Worm (Caenorhabditis elegans): Measurements from ENCODE around the gene F41D9.2.

F41D9.2 gene

DNA sequence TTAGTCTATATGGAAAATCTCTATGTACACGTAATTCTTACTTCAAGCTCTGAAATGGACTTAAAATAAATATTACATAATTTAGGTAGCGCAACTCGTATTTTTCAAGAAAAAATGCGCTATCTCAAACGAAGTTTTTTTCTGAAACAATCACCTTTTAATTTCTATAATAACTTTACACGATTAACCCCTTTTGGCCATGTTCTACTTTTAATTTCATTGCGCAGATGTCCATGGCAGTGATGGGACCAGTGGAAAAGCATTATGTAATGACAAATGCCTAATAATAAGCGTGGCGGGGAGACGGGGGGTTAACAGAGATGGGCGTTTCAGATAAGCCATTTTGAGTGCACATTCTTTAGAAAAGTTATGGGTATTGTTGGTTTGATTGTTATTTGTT is 6.8 kb upstream of the F41D9.2 start:
- peak; percentile 87 for TF ChIP-seq ces-1 (GFP tag; optimal IDR thresholded peaks at IDR 0.05)
- no peak for TF ChIP-seq pha-4 (tag; optimal IDR thresholded peaks at IDR 0.05)

ce11 chrX:8390508-8390907 is 5.8 kb upstream of the F41D9.2 start:
- TF ChIP-seq ceh-43 (GFP tag; optimal IDR thresholded peaks at IDR 0.05) = no peak
- no peak for TF ChIP-seq bed-3 (GFP tag; optimal IDR thresholded peaks at IDR 0.05)
- TF ChIP-seq unc-120 (tag; optimal IDR thresholded peaks at IDR 0.05; ENCODE audit: poor library complexity, severe bottlenecking) = no peak
- no peak for TF ChIP-seq ztf-11 (tag; optimal IDR thresholded peaks at IDR 0.05)
- no peak for TF ChIP-seq nhr-237 (tag; optimal IDR thresholded peaks at IDR 0.05)
- no peak for TF ChIP-seq hlh-1 (tag; optimal IDR thresholded peaks at IDR 0.05)
- no peak for TF ChIP-seq unc-62 (GFP tag; optimal IDR thresholded peaks at IDR 0.05)
- TF ChIP-seq lin-13 (tag; optimal IDR thresholded peaks at IDR 0.05) = no peak
- no peak for TF ChIP-seq blmp-1 (tag; optimal IDR thresholded peaks at IDR 0.05)
- TF ChIP-seq sem-2 (GFP tag; optimal IDR thresholded peaks at IDR 0.05) = no peak
- TF ChIP-seq ceh-83 (GFP tag; optimal IDR thresholded peaks at IDR 0.05) = no peak
- no peak for TF ChIP-seq flh-1 (GFP tag; optimal IDR thresholded peaks at IDR 0.05)
- no peak for TF ChIP-seq mls-2 (tag; optimal IDR thresholded peaks at IDR 0.05)
- no peak for TF ChIP-seq nhr-28 (tag; optimal IDR thresholded peaks at IDR 0.05)
- TF ChIP-seq lsy-2 (tag; optimal IDR thresholded peaks at IDR 0.05) = no peak
- TF ChIP-seq drap-1 (GFP tag; optimal IDR thresholded peaks at IDR 0.05) = no peak
- no peak for TF ChIP-seq ces-1 (GFP tag; optimal IDR thresholded peaks at IDR 0.05)
- TF ChIP-seq cnd-1 (tag; optimal IDR thresholded peaks at IDR 0.05) = no peak

- TF ChIP-seq sem-2 (GFP tag; optimal IDR thresholded peaks at IDR 0.05) = peak; percentile 77
- no peak for TF ChIP-seq nhr-12 (tag; optimal IDR thresholded peaks at IDR 0.05)
- no peak for TF ChIP-seq pha-4 (tag; optimal IDR thresholded peaks at IDR 0.05)
- peak; percentile 31 for TF ChIP-seq nhr-28 (tag; optimal IDR thresholded peaks at IDR 0.05)
- TF ChIP-seq flh-1 (GFP tag; optimal IDR thresholded peaks at IDR 0.05) = peak; percentile 45
- peak; percentile 35 for TF ChIP-seq ztf-11 (tag; optimal IDR thresholded peaks at IDR 0.05)
- TF ChIP-seq cnd-1 (tag; optimal IDR thresholded peaks at IDR 0.05) = peak; percentile 81
- TF ChIP-seq drap-1 (GFP tag; optimal IDR thresholded peaks at IDR 0.05) = peak; percentile 80
- TF ChIP-seq ceh-39 (tag; optimal IDR thresholded peaks at IDR 0.05) = peak; percentile 16
- TF ChIP-seq snpc-4 (tag; optimal IDR thresholded peaks at IDR 0.05) = no peak
- peak; percentile 57 for TF ChIP-seq unc-120 (tag; optimal IDR thresholded peaks at IDR 0.05; ENCODE audit: poor library complexity, severe bottlenecking)
- peak; percentile 56 for TF ChIP-seq mep-1 (tag; optimal IDR thresholded peaks at IDR 0.05)
- no peak for TF ChIP-seq nhr-2 (tag; optimal IDR thresholded peaks at IDR 0.05)
- no peak for TF ChIP-seq elt-3 (tag; optimal IDR thresholded peaks at IDR 0.05)
- no peak for TF ChIP-seq elt-1 (tag; optimal IDR thresholded peaks at IDR 0.05; ENCODE audit: borderline replicate concordance, insufficient read depth)
- peak; percentile 28 for TF ChIP-seq hlh-1 (tag; optimal IDR thresholded peaks at IDR 0.05)
- no peak for TF ChIP-seq nhr-237 (tag; optimal IDR thresholded peaks at IDR 0.05)
- peak; percentile 43 for TF ChIP-seq tbx-8 (GFP tag; optimal IDR thresholded peaks at IDR 0.05)
- TF ChIP-seq lin-32 (GFP tag; optimal IDR thresholded peaks at IDR 0.05) = peak; percentile 25
- TF ChIP-seq ham-2 (GFP tag; optimal IDR thresholded peaks at IDR 0.05) = no peak
- TF ChIP-seq mab-5 (tag; optimal IDR thresholded peaks at IDR 0.05) = peak; percentile 31
- TF ChIP-seq lsy-2 (tag; optimal IDR thresholded peaks at IDR 0.05) = no peak
- TF ChIP-seq ceh-83 (GFP tag; optimal IDR thresholded peaks at IDR 0.05) = peak; percentile 88
- peak; percentile 89 for TF ChIP-seq M03D4.4 (tag; optimal IDR thresholded peaks at IDR 0.05)
- peak; percentile 36 for TF ChIP-seq ces-1 (GFP tag; optimal IDR thresholded peaks at IDR 0.05)
- peak; percentile 88 for TF ChIP-seq sptf-1 (tag; optimal IDR thresholded peaks at IDR 0.05)
- peak; percentile 25 for TF ChIP-seq unc-62 (GFP tag; optimal IDR thresholded peaks at IDR 0.05)
- no peak for TF ChIP-seq unc-39 (tag; optimal IDR thresholded peaks at IDR 0.05)
- TF ChIP-seq blmp-1 (tag; optimal IDR thresholded peaks at IDR 0.05) = no peak
- peak; percentile 76 for TF ChIP-seq ceh-43 (GFP tag; optimal IDR thresholded peaks at IDR 0.05)
- TF ChIP-seq mls-2 (tag; optimal IDR thresholded peaks at IDR 0.05) = peak; percentile 91
- TF ChIP-seq nhr-76 (tag; optimal IDR thresholded peaks at IDR 0.05) = no peak
- TF ChIP-seq bed-3 (GFP tag; optimal IDR thresholded peaks at IDR 0.05) = peak; percentile 66
Observed at ce11 chrX:8386068-8386851, 1.5 kb upstream of the F41D9.2 start.
